Worm (Caenorhabditis elegans): Measurements from ENCODE around the gene ulp-3.
"Not testable (repeated sequence)": the region's sequence is repeated elsewhere in the genome, so short reads cannot be mapped to it uniquely, and the experiment has no call there.

DNA sequence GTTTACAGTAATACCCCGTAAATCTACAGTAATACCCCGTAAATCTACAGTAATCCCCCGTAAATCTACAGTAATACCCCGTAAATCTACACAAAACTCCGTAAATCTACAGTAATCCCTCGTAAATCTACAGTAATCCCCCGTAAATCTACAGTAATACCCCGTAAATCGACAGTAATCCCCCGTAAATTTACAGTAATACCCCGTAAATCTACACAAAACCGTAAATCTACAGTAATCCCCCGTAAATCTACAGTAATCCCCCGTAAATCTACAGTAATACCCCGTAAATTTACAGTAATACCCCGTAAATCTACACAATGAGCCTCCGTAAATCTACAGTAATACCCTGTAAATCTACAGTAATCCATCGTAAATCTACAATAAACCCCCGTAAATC, 13.6 kb upstream of the ulp-3 start:
- not testable (repeated sequence) for TF ChIP-seq egl-18 (GFP tag; IDR thresholded peaks at IDR 0.05); ztf-18 (tag; optimal IDR thresholded peaks at IDR 0.05); athp-1 (tag; optimal IDR thresholded peaks at IDR 0.05); sea-2 (GFP tag; IDR thresholded peaks at IDR 0.05); snpc-3.4 (tag; optimal IDR thresholded peaks at IDR 0.05); cebp-2 (GFP tag; IDR thresholded peaks at IDR 0.05); D2030.7 (GFP tag; IDR thresholded peaks at IDR 0.05); dpl-1 (GFP tag; optimal IDR thresholded peaks at IDR 0.05); Y67H2A.10 (GFP tag; conservative IDR thresholded peaks at IDR 0.05); F52B5.7 (tag; optimal IDR thresholded peaks at IDR 0.05); tlf-1 (GFP tag; optimal IDR thresholded peaks at IDR 0.05)
